Worm (Caenorhabditis elegans): ENCODE data around the gene F21D9.8.

- TF ChIP-seq dao-5 (tag; optimal IDR thresholded peaks at IDR 0.05) (no peak), him-1 (tag; optimal IDR thresholded peaks at IDR 0.05) (no peak)
Observed at ce11 chrV:19253520-19253919, 26.3 kb downstream of the F21D9.8 start, which contains the start of gene F21D9.4.
